Worm (Caenorhabditis elegans) whole organism, L4 larva: Measurements from ENCODE around the gene K08H2.7.

Experiments used
- lin-39 ChIP-seq: fragments of 150-350 bp; optimal IDR thresholded peaks from 2 replicates; lab custom pipeline; 2014; ENCODE audit warnings: missing biosample characterization, missing genetic modification reagents, missing genetic modification characterization
- mdl-1 ChIP-seq, 2 experiments: fragments of 150-350 bp in 1 of 2; sonication (generic microtip) in 1 of 2; optimal IDR thresholded peaks; 2 replicates each; lab custom pipeline; 2014 to 2017; ENCODE audit warnings: missing biosample characterization in 2 of 2, missing genetic modification characterization in 2 of 2
- mep-1 ChIP-seq: fragments of 150-350 bp; sonication (generic microtip); optimal IDR thresholded peaks from 3 replicates; lab custom pipeline; 2014; ENCODE audit warnings: missing biosample characterization, missing genetic modification characterization
- nhr-77 ChIP-seq: fragments of 150-350 bp; optimal IDR thresholded peaks from 2 replicates; lab custom pipeline; 2014; ENCODE audit warnings: missing biosample characterization, missing genetic modification characterization
- sdz-12 ChIP-seq: fragments of 200-800 bp; sonication (Bioruptor generic); optimal IDR thresholded peaks from 2 replicates; lab custom pipeline; 2018; ENCODE audit warnings: mild to moderate bottlenecking, missing genetic modification characterization, missing compliant biosample characterization

DNA sequence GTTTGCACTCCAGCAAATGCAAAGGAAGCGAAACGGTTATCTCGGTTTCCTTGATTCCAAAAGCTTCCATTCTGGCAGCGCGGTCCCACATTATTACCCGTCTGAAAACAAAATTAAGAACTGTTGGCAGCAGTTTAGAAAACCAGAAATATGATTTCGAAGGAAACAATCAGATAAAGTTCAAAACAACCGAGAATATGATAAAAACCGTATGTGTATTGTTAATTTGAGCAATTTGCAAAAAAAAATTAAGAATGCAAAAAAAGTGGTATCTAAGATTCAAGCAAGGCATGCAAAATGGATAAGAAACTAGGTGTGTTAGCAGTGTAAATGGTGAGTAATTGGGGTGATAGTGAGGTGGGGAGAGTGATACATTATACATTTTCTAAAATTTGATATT lies 40.5 kb upstream of the K08H2.7 start, which contains the start of gene R04D3.4:
- TF ChIP-seq mdl-1 (tag; optimal IDR thresholded peaks at IDR 0.05; lab: Kevin White, UChicago) (no peak), sdz-12 (GFP tag; lab: Kevin White, UChicago) (no peak), nhr-77 (tag; lab: Kevin White, UChicago) (no peak), mep-1 (tag; lab: Kevin White, UChicago) (no peak), lin-39 (tag; lab: Kevin White, UChicago) (no peak)
